Worm (Caenorhabditis elegans) whole organism, L1 larva: Measurements from ENCODE around the gene sox-2.

Experiments
- Y116A8C.19 ChIP-seq: sonication (generic microtip); optimal IDR thresholded peaks from 2 replicates; lab custom pipeline; 2016; ENCODE audit warnings: missing compliant biosample characterization, missing genetic modification characterization, borderline replicate concordance
- aha-1 ChIP-seq: fragments of 150-350 bp; optimal IDR thresholded peaks from 2 replicates; lab custom pipeline; 2014; ENCODE audit warnings: missing biosample characterization, missing genetic modification characterization
- blmp-1 ChIP-seq: fragments of 150-350 bp; optimal IDR thresholded peaks from 2 replicates; lab custom pipeline; 2014; ENCODE audit warnings: missing biosample characterization, missing genetic modification characterization
- ceh-82 ChIP-seq, 3 experiments: fragments of 150-350 bp in 1 of 3; sonication (generic microtip) in 2 of 3; optimal IDR thresholded peaks; 2 replicates each; lab custom pipeline; 2014 to 2017; ENCODE audit warnings: missing biosample characterization in 3 of 3, missing genetic modification characterization in 3 of 3
- ces-1 ChIP-seq: fragments of 150-350 bp; optimal IDR thresholded peaks from 2 replicates; lab custom pipeline; 2014; ENCODE audit warnings: missing biosample characterization, missing genetic modification reagents, missing genetic modification characterization
- dsc-1 ChIP-seq: sonication (generic microtip); optimal IDR thresholded peaks from 2 replicates; lab custom pipeline; 2016; ENCODE audit warnings: mild to moderate bottlenecking, missing genetic modification characterization, missing compliant biosample characterization
- efl-3 ChIP-seq: fragments of 200-800 bp; sonication (Bioruptor generic); optimal IDR thresholded peaks from 2 replicates; lab custom pipeline; 2018; ENCODE audit warnings: mild to moderate bottlenecking, missing genetic modification characterization, missing compliant biosample characterization
- egl-27 ChIP-seq, 2 experiments: fragments of 150-350 bp in 1 of 2; sonication (generic microtip); optimal IDR thresholded peaks; 3 replicates each; lab custom pipeline; 2017 to 2018; ENCODE audit warnings: missing biosample characterization in 2 of 2, missing genetic modification characterization in 2 of 2, missing genetic modification reagents in 2 of 2
- elt-2 ChIP-seq: sonication (generic microtip); optimal IDR thresholded peaks from 2 replicates; lab custom pipeline; 2016; ENCODE audit warnings: missing genetic modification characterization, mild to moderate bottlenecking, inconsistent platforms, missing compliant biosample characterization, missing genetic modification reagents
- elt-3 ChIP-seq, 6 experiments: fragments of 150-350 bp in 1 of 6; sonication (generic microtip); optimal IDR thresholded peaks; 2 replicates each; lab custom pipeline; 2017 to 2018; ENCODE audit warnings: missing biosample characterization in 6 of 6, missing genetic modification characterization in 6 of 6, inconsistent platforms in 1 of 6
- ets-5 ChIP-seq: fragments of 200-800 bp; sonication (Bioruptor generic); IDR thresholded peaks from 2 replicates; pipeline ENCODE4 v1.3.6; 2022; ENCODE audit warnings: missing genetic modification characterization, missing compliant biosample characterization
- fkh-8 ChIP-seq: sonication (generic microtip); optimal IDR thresholded peaks from 2 replicates; lab custom pipeline; 2016; ENCODE audit warnings: mild to moderate bottlenecking, missing genetic modification characterization, missing compliant biosample characterization
- fos-1 ChIP-seq: fragments of 150-350 bp; optimal IDR thresholded peaks from 2 replicates; lab custom pipeline; 2014; ENCODE audit warnings: missing biosample characterization, missing genetic modification characterization
- grh-1 ChIP-seq: fragments of 200-800 bp; sonication (Bioruptor generic); IDR thresholded peaks from 2 replicates; pipeline ENCODE4 v1.3.6; 2022; ENCODE audit warnings: missing genetic modification reagents, missing genetic modification characterization, missing compliant biosample characterization
- hlh-4 ChIP-seq: sonication (generic microtip); optimal IDR thresholded peaks from 2 replicates; lab custom pipeline; 2016; ENCODE audit warnings: mild to moderate bottlenecking, missing genetic modification characterization, missing compliant biosample characterization
- hpl-2 ChIP-seq: fragments of 150-350 bp; optimal IDR thresholded peaks from 2 replicates; lab custom pipeline; 2014; ENCODE audit warnings: missing biosample characterization, missing genetic modification reagents, missing genetic modification characterization
- irx-1 ChIP-seq: sonication (generic microtip); optimal IDR thresholded peaks from 2 replicates; lab custom pipeline; 2016; ENCODE audit warnings: missing genetic modification characterization, missing compliant biosample characterization
- isw-1 ChIP-seq: fragments of 200-800 bp; sonication (Bioruptor generic); IDR thresholded peaks from 2 replicates; pipeline ENCODE4 v1.3.6; 2022; ENCODE audit warnings: missing genetic modification characterization, missing compliant biosample characterization
- jun-1 ChIP-seq: fragments of 150-350 bp; optimal IDR thresholded peaks from 2 replicates; lab custom pipeline; 2014; ENCODE audit warnings: missing biosample characterization, missing genetic modification reagents, missing genetic modification characterization
- lin-14 ChIP-seq: fragments of 200-800 bp; sonication (Bioruptor generic); optimal IDR thresholded peaks from 2 replicates; lab custom pipeline; 2018; ENCODE audit warnings: mild to moderate bottlenecking, missing genetic modification characterization, moderate library complexity, missing compliant biosample characterization
- lin-15B ChIP-seq: fragments of 150-350 bp; sonication (generic microtip); optimal IDR thresholded peaks from 3 replicates; lab custom pipeline; 2014; ENCODE audit warnings: missing biosample characterization, missing genetic modification characterization
- lin-39 ChIP-seq: fragments of 150-350 bp; optimal IDR thresholded peaks from 2 replicates; lab custom pipeline; 2014; ENCODE audit warnings: missing biosample characterization, missing genetic modification reagents, missing genetic modification characterization
- lir-3 ChIP-seq: sonication (generic microtip); optimal IDR thresholded peaks from 2 replicates; lab custom pipeline; 2016; ENCODE audit warnings: mild to moderate bottlenecking, missing genetic modification characterization, moderate library complexity, missing compliant biosample characterization; ENCODE audit not compliant: poor library complexity
- lsy-2 ChIP-seq, 2 experiments: fragments of 150-350 bp; optimal IDR thresholded peaks; 2 replicates each; lab custom pipeline; 2014; ENCODE audit warnings: missing biosample characterization in 2 of 2, missing genetic modification characterization in 2 of 2
- mdl-1 ChIP-seq, 2 experiments: fragments of 150-350 bp; optimal IDR thresholded peaks; 2 replicates each; lab custom pipeline; 2014 to 2017; ENCODE audit warnings: missing biosample characterization in 2 of 2, missing genetic modification characterization in 2 of 2, inconsistent platforms in 1 of 2
- mep-1 ChIP-seq: fragments of 150-350 bp; optimal IDR thresholded peaks from 2 replicates; lab custom pipeline; 2014; ENCODE audit warnings: missing biosample characterization, missing genetic modification characterization
- nhr-12 ChIP-seq: sonication (generic microtip); optimal IDR thresholded peaks from 2 replicates; lab custom pipeline; 2017; ENCODE audit warnings: missing biosample characterization, missing genetic modification characterization
- nhr-19 ChIP-seq: fragments of 200-800 bp; sonication (Bioruptor generic); conservative IDR thresholded peaks from 2 replicates; pipeline ENCODE4 v1.3.6; 2022; ENCODE audit warnings: missing genetic modification characterization, missing compliant biosample characterization
- nhr-20 ChIP-seq: sonication (generic microtip); optimal IDR thresholded peaks from 2 replicates; lab custom pipeline; 2016; ENCODE audit warnings: mild to moderate bottlenecking, missing genetic modification characterization, missing compliant biosample characterization
- nhr-47 ChIP-seq: sonication (generic microtip); optimal IDR thresholded peaks from 2 replicates; lab custom pipeline; 2016; ENCODE audit warnings: mild to moderate bottlenecking, missing genetic modification characterization, moderate library complexity, missing compliant biosample characterization
- nhr-71 ChIP-seq: sonication (generic microtip); optimal IDR thresholded peaks from 2 replicates; lab custom pipeline; 2016; ENCODE audit warnings: mild to moderate bottlenecking, missing genetic modification characterization, moderate library complexity, missing compliant biosample characterization
- nhr-76 ChIP-seq: sonication (generic microtip); optimal IDR thresholded peaks from 2 replicates; lab custom pipeline; 2017; ENCODE audit warnings: missing biosample characterization, missing genetic modification characterization
- nhr-85 ChIP-seq: sonication (generic microtip); peaks from one replicate; lab custom pipeline; 2016; ENCODE audit warnings: missing genetic modification characterization, inconsistent platforms, missing compliant biosample characterization
- nhr-90 ChIP-seq: sonication (generic microtip); optimal IDR thresholded peaks from 2 replicates; lab custom pipeline; 2016; ENCODE audit warnings: mild to moderate bottlenecking, missing genetic modification characterization, missing compliant biosample characterization; ENCODE audit not compliant: poor library complexity
- skn-1 ChIP-seq: fragments of 150-350 bp; optimal IDR thresholded peaks from 2 replicates; lab custom pipeline; 2014; ENCODE audit warnings: missing biosample characterization, missing genetic modification characterization
- snu-23 ChIP-seq: sonication (generic microtip); optimal IDR thresholded peaks from 2 replicates; lab custom pipeline; 2016; ENCODE audit warnings: missing genetic modification characterization, missing compliant biosample characterization
- sox-4 ChIP-seq: sonication (generic microtip); optimal IDR thresholded peaks from 2 replicates; lab custom pipeline; 2016; ENCODE audit warnings: missing genetic modification characterization, missing compliant biosample characterization
- sptf-1 ChIP-seq: fragments of 150-350 bp; optimal IDR thresholded peaks from 2 replicates; lab custom pipeline; 2014; ENCODE audit warnings: missing biosample characterization, missing genetic modification characterization
- sup-37 ChIP-seq: fragments of 200-800 bp; sonication (Bioruptor generic); optimal IDR thresholded peaks from 2 replicates; lab custom pipeline; 2018; ENCODE audit warnings: mild to moderate bottlenecking, missing genetic modification characterization, missing compliant biosample characterization
- tbx-2 ChIP-seq: sonication (generic microtip); optimal IDR thresholded peaks from 2 replicates; lab custom pipeline; 2016; ENCODE audit warnings: missing genetic modification characterization, missing compliant biosample characterization
- tlp-1 ChIP-seq: fragments of 150-350 bp; optimal IDR thresholded peaks from 2 replicates; lab custom pipeline; 2014; ENCODE audit warnings: missing biosample characterization, missing genetic modification characterization
- unc-130 ChIP-seq: fragments of 150-350 bp; optimal IDR thresholded peaks from 2 replicates; lab custom pipeline; 2017; ENCODE audit warnings: missing biosample characterization, missing genetic modification characterization, inconsistent platforms
- unc-30 ChIP-seq: sonication (generic microtip); optimal IDR thresholded peaks from 2 replicates; lab custom pipeline; 2017; ENCODE audit warnings: missing biosample characterization, missing genetic modification characterization
- unc-62 ChIP-seq: fragments of 150-350 bp; optimal IDR thresholded peaks from 2 replicates; lab custom pipeline; 2014; ENCODE audit warnings: missing biosample characterization, missing genetic modification reagents, missing genetic modification characterization
- vab-15 ChIP-seq: sonication (generic microtip); optimal IDR thresholded peaks from 2 replicates; lab custom pipeline; 2017; ENCODE audit warnings: missing genotype, mild to moderate bottlenecking, missing genetic modification characterization, missing compliant biosample characterization
- ztf-11 ChIP-seq, 2 experiments: sonication (generic microtip); optimal IDR thresholded peaks; 2 replicates each; lab custom pipeline; 2016 to 2017; ENCODE audit warnings: missing genetic modification characterization in 2 of 2, missing biosample characterization in 1 of 2, missing compliant biosample characterization in 1 of 2

sox-2 gene

DNA sequence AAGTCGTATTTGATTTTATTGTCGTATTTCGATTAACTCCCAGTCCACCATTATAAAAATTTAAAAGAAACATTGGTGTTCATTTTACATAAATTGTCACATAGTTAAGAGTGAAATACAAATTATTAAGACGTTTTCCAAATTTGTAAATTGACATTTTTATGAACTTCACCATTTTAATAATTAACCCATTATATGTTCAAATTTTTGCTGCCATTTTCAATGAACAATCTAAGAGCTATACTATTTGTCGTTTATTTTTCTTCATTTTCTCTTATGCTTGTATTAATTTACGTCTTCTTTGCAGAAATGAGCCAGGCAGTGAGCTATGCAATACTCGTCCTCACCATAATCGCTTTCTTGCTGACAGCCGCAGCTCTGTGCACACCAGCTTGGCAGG, 32.4 kb downstream of the sox-2 start, which contains the start of gene clc-2:
Gene clc-2 (plus strand): TSS at position 301 of the 400 bp plus-strand sequence.
- TF ChIP-seq nhr-20, result no peak
- no peak for TF ChIP-seq ceh-82 (tag; optimal IDR thresholded peaks at IDR 0.05; lab: Kevin White, UChicago)

- TF ChIP-seq egl-27 (tag; optimal IDR thresholded peaks at IDR 0.05; lab: Kevin White, UChicago) (no peak), sox-4 (no peak), nhr-71 (peak; percentile 47), hlh-4 (tag; lab: Kevin White, UChicago) (no peak), elt-3 (tag; optimal IDR thresholded peaks at IDR 0.05; lab: Kevin White, UChicago) (peak in 2 of 6 experiments; percentile 37 to 79), aha-1 (no peak), nhr-19 (GFP tag; lab: Robert Waterston, UW) (peak; percentile 21), tbx-2 (no peak), skn-1 (tag; lab: Kevin White, UChicago) (no peak), lir-3 (tag; lab: Kevin White, UChicago) (no peak), nhr-85 (tag; lab: Kevin White, UChicago) (peak; percentile 77), elt-2 (no peak), ces-1 (no peak), nhr-47 (tag; lab: Kevin White, UChicago) (peak; percentile 6), isw-1 (GFP tag; lab: Robert Waterston, UW) (no peak), jun-1 (tag; lab: Kevin White, UChicago) (no peak), mdl-1 (tag; optimal IDR thresholded peaks at IDR 0.05; lab: Kevin White, UChicago) (no peak), sptf-1 (tag; lab: Kevin White, UChicago) (no peak), vab-15 (tag; lab: Kevin White, UChicago) (no peak), Y116A8C.19 (tag; lab: Kevin White, UChicago) (no peak), fkh-8 (no peak), dsc-1 (no peak), fos-1 (no peak), snu-23 (GFP tag; lab: Kevin White, UChicago) (peak; percentile 58), mep-1 (tag; lab: Kevin White, UChicago) (no peak), ets-5 (no peak), blmp-1 (tag; lab: Kevin White, UChicago) (peak; percentile 86), hpl-2 (GFP tag; lab: Kevin White, UChicago) (no peak), lin-15B (tag; lab: Kevin White, UChicago) (no peak), nhr-12 (tag; lab: Kevin White, UChicago) (no peak), unc-130 (tag; lab: Kevin White, UChicago) (no peak), nhr-90 (tag; lab: Kevin White, UChicago) (peak; percentile 23), lin-14 (GFP tag; lab: Kevin White, UChicago) (peak; percentile 67), lin-39 (tag; lab: Kevin White, UChicago) (no peak), efl-3 (GFP tag; lab: Kevin White, UChicago) (no peak), nhr-20 (peak; percentile 49), lsy-2 (tag; optimal IDR thresholded peaks at IDR 0.05; lab: Kevin White, UChicago) (peak in 1 of 2 experiments; percentile 16), irx-1 (tag; lab: Kevin White, UChicago) (no peak), ztf-11 (tag; optimal IDR thresholded peaks at IDR 0.05; lab: Kevin White, UChicago) (no peak), unc-62 (GFP tag; lab: Kevin White, UChicago) (no peak), nhr-76 (tag; lab: Kevin White, UChicago) (no peak), tlp-1 (tag; lab: Kevin White, UChicago) (no peak), grh-1 (GFP tag; lab: Robert Waterston, UW) (no peak), sup-37 (GFP tag; lab: Kevin White, UChicago) (no peak), unc-30 (no peak)
Observed at ce11 chrX:7430483-7430882, 33.1 kb downstream of the sox-2 start.
